Fruit fly (Drosophila melanogaster) whole organism, embryonic: Measurements from ENCODE around the gene mRpL16.
A peak's percentile ranks its signal among the peaks of the same experiment; 100 is the strongest.

Source experiments
- B-H2 ChIP-seq: fragments of 200-800 bp; sonication (Bioruptor generic); optimal IDR thresholded peaks from 2 replicates; lab custom pipeline; 2018; ENCODE audit warnings: missing biosample characterization, mild to moderate bottlenecking, missing genetic modification characterization
- BEAF-32 ChIP-seq: fragments of 200-800 bp; sonication (Bioruptor generic); optimal IDR thresholded peaks from 3 replicates; lab custom pipeline; 2017; ENCODE audit warnings: missing biosample characterization, missing genetic modification characterization, mild to moderate bottlenecking, moderate library complexity, missing genetic modification reagents
- CG11456 ChIP-seq: fragments of 200-800 bp; sonication (Bioruptor generic); IDR thresholded peaks from 3 replicates; pipeline ENCODE4 v1.3.6; 2022; ENCODE audit warnings: missing biosample characterization, missing genetic modification characterization
- CG11504 ChIP-seq: fragments of 200-800 bp; sonication (Bioruptor generic); optimal IDR thresholded peaks from 3 replicates; lab custom pipeline; 2019; ENCODE audit warnings: missing biosample characterization, mild to moderate bottlenecking, missing genetic modification characterization, moderate library complexity
- CG11560 ChIP-seq: fragments of 200-800 bp; sonication (Bioruptor generic); IDR thresholded peaks from 3 replicates; pipeline ENCODE4 v1.3.6; 2022; ENCODE audit warnings: missing biosample characterization, missing genetic modification characterization
- CG11696 ChIP-seq: fragments of 200-800 bp; sonication (Bioruptor generic); IDR thresholded peaks from 2 replicates; pipeline ENCODE4 v1.3.6; 2022; ENCODE audit warnings: missing biosample characterization, missing genetic modification characterization
- CG11723 ChIP-seq: fragments of 200-800 bp; sonication (Bioruptor generic); optimal IDR thresholded peaks from 2 replicates; lab custom pipeline; 2017; ENCODE audit warnings: missing biosample characterization, mild to moderate bottlenecking, missing genetic modification characterization
- CG12155 ChIP-seq: fragments of 200-800 bp; sonication (Bioruptor generic); optimal IDR thresholded peaks from 3 replicates; lab custom pipeline; 2016; ENCODE audit warnings: missing biosample characterization, missing genetic modification characterization
- CG12299 ChIP-seq: fragments of 200-800 bp; sonication (Bioruptor generic); optimal IDR thresholded peaks from 2 replicates; lab custom pipeline; 2018; ENCODE audit warnings: missing biosample characterization, mild to moderate bottlenecking, missing genetic modification characterization
- CG1233 ChIP-seq: fragments of 200-800 bp; sonication (Bioruptor generic); optimal IDR thresholded peaks from 4 replicates; lab custom pipeline; 2018; ENCODE audit warnings: missing biosample characterization, mild to moderate bottlenecking, missing genetic modification characterization
- CG12744 ChIP-seq: fragments of 200-800 bp; sonication (Bioruptor generic); optimal IDR thresholded peaks from 2 replicates; lab custom pipeline; 2016; ENCODE audit warnings: missing biosample characterization, missing genetic modification characterization
- CG13624 ChIP-seq: fragments of 200-800 bp; sonication (Bioruptor generic); optimal IDR thresholded peaks from 2 replicates; lab custom pipeline; 2016; ENCODE audit warnings: missing biosample characterization, missing genetic modification characterization
- CG1647 ChIP-seq: fragments of 200-800 bp; sonication (Bioruptor generic); optimal IDR thresholded peaks from 3 replicates; lab custom pipeline; 2016; ENCODE audit warnings: missing biosample characterization, missing genetic modification characterization
- CG17186 ChIP-seq: fragments of 200-800 bp; sonication (Bioruptor generic); optimal IDR thresholded peaks from 3 replicates; lab custom pipeline; 2017; ENCODE audit warnings: missing biosample characterization, missing genetic modification reagents, missing genetic modification characterization
- CG17328 ChIP-seq: fragments of 200-800 bp; sonication (Bioruptor generic); IDR thresholded peaks from 2 replicates; pipeline ENCODE4 v1.3.6; 2022; ENCODE audit warnings: missing biosample characterization, missing genetic modification characterization
- CG17802 ChIP-seq: fragments of 200-800 bp; sonication (Bioruptor generic); optimal IDR thresholded peaks from 2 replicates; lab custom pipeline; 2018; ENCODE audit warnings: missing biosample characterization, mild to moderate bottlenecking, missing genetic modification characterization, moderate library complexity
- CG5245 ChIP-seq: fragments of 200-800 bp; sonication (Bioruptor generic); optimal IDR thresholded peaks from 3 replicates; lab custom pipeline; 2016; ENCODE audit warnings: missing biosample characterization, missing genetic modification characterization
- CG6654 ChIP-seq: fragments of 200-800 bp; sonication (Bioruptor generic); optimal IDR thresholded peaks from 2 replicates; lab custom pipeline; 2017; ENCODE audit warnings: missing biosample characterization, mild to moderate bottlenecking, missing genetic modification characterization
- CG6689 ChIP-seq: fragments of 200-800 bp; sonication (Bioruptor generic); IDR thresholded peaks from 2 replicates; pipeline ENCODE4 v1.3.6; 2022; ENCODE audit warnings: missing biosample characterization, missing genetic modification characterization
- CG6765 ChIP-seq: fragments of 200-800 bp; sonication (Bioruptor generic); optimal IDR thresholded peaks from 3 replicates; lab custom pipeline; 2017; ENCODE audit warnings: missing biosample characterization, mild to moderate bottlenecking, missing genetic modification characterization
- CG7271 ChIP-seq: fragments of 200-800 bp; sonication (Bioruptor generic); optimal IDR thresholded peaks from 2 replicates; lab custom pipeline; 2018; ENCODE audit warnings: missing biosample characterization, mild to moderate bottlenecking, missing genetic modification characterization, moderate library complexity
- CG7357 ChIP-seq: fragments of 200-800 bp; sonication (Bioruptor generic); IDR thresholded peaks from 3 replicates; pipeline ENCODE4 v1.3.6; 2022; ENCODE audit warnings: missing biosample characterization, missing genetic modification characterization
- CG7556 ChIP-seq: fragments of 200-800 bp; sonication (Bioruptor generic); optimal IDR thresholded peaks from 2 replicates; lab custom pipeline; 2017; ENCODE audit warnings: missing biosample characterization, mild to moderate bottlenecking, missing genetic modification characterization
- CG7839 ChIP-seq: fragments of 200-800 bp; sonication (Bioruptor generic); optimal IDR thresholded peaks from 3 replicates; lab custom pipeline; 2018; ENCODE audit warnings: missing biosample characterization, mild to moderate bottlenecking, missing genetic modification characterization, moderate library complexity
- CG8290 ChIP-seq, 3 experiments: fragments of 200-800 bp; sonication (Bioruptor generic); optimal IDR thresholded peaks; 2 replicates each; lab custom pipeline; 2016 to 2019; ENCODE audit warnings: missing biosample characterization in 3 of 3, missing genetic modification characterization in 3 of 3, mild to moderate bottlenecking in 2 of 3, moderate library complexity in 1 of 3
- CG8388 ChIP-seq: fragments of 200-800 bp; sonication (Bioruptor generic); optimal IDR thresholded peaks from 2 replicates; lab custom pipeline; 2019; ENCODE audit warnings: missing biosample characterization, mild to moderate bottlenecking, missing genetic modification characterization, moderate library complexity
- CG9609 ChIP-seq: fragments of 200-800 bp; sonication (Bioruptor generic); optimal IDR thresholded peaks from 3 replicates; lab custom pipeline; 2016; ENCODE audit warnings: missing biosample characterization, missing genetic modification characterization
- Doc3 ChIP-seq: fragments of 200-800 bp; sonication (Bioruptor generic); IDR thresholded peaks from 3 replicates; pipeline ENCODE4 v1.3.6; 2022; ENCODE audit warnings: missing biosample characterization, missing genetic modification characterization; ENCODE audit not compliant: partially characterized antibody
- Ets97D ChIP-seq: fragments of 200-800 bp; sonication (Bioruptor generic); optimal IDR thresholded peaks from 3 replicates; lab custom pipeline; 2016; ENCODE audit warnings: missing biosample characterization, missing genetic modification characterization
- HLH3B ChIP-seq: fragments of 200-800 bp; sonication (Bioruptor generic); IDR thresholded peaks from 2 replicates; pipeline ENCODE4 v1.3.6; 2022; ENCODE audit warnings: missing biosample characterization, missing genetic modification characterization
- Lim3 ChIP-seq: fragments of 200-800 bp; sonication (Bioruptor generic); IDR thresholded peaks from 2 replicates; pipeline ENCODE4 v1.3.6; 2022; ENCODE audit warnings: missing biosample characterization, missing genetic modification characterization
- Optix ChIP-seq: fragments of 200-800 bp; sonication (Bioruptor generic); IDR thresholded peaks from 3 replicates; pipeline ENCODE4 v1.3.6; 2022; ENCODE audit warnings: missing biosample characterization, missing genetic modification characterization
- ab ChIP-seq: fragments of 200-800 bp; sonication (Bioruptor generic); optimal IDR thresholded peaks from 2 replicates; lab custom pipeline; 2016; ENCODE audit warnings: missing biosample characterization, missing genetic modification characterization
- abd-A ChIP-seq: fragments of 200-800 bp; sonication (Bioruptor generic); optimal IDR thresholded peaks from 3 replicates; lab custom pipeline; 2019; ENCODE audit warnings: missing biosample characterization, mild to moderate bottlenecking, missing genetic modification characterization, moderate library complexity
- bigmax ChIP-seq: fragments of 200-800 bp; sonication (Bioruptor generic); optimal IDR thresholded peaks from 2 replicates; lab custom pipeline; 2018; ENCODE audit warnings: missing biosample characterization, mild to moderate bottlenecking, missing genetic modification characterization
- chm ChIP-seq: fragments of 200-800 bp; sonication (Bioruptor generic); IDR thresholded peaks from 2 replicates; pipeline ENCODE4 v1.3.6; 2022; ENCODE audit warnings: missing biosample characterization, missing genetic modification characterization
- ci ChIP-seq: fragments of 200-800 bp; sonication (Bioruptor generic); IDR thresholded peaks from 3 replicates; pipeline ENCODE4 v1.3.6; 2022; ENCODE audit warnings: missing biosample characterization, missing genetic modification characterization
- croc ChIP-seq: fragments of 200-800 bp; sonication (Bioruptor generic); conservative IDR thresholded peaks from 3 replicates; pipeline ENCODE4 v1.3.6; 2022; ENCODE audit warnings: missing biosample characterization, missing genetic modification characterization
- dysf ChIP-seq: fragments of 200-800 bp; sonication (Bioruptor generic); IDR thresholded peaks from 3 replicates; pipeline ENCODE4 v1.3.6; 2022; ENCODE audit warnings: missing biosample characterization, missing genetic modification characterization
- hb ChIP-seq: fragments of 200-800 bp; sonication (Bioruptor generic); IDR thresholded peaks from 3 replicates; pipeline ENCODE4 v1.3.6; 2022; ENCODE audit warnings: missing biosample characterization, missing genetic modification characterization; ENCODE audit not compliant: partially characterized antibody
- hbn ChIP-seq: fragments of 200-800 bp; sonication (Bioruptor generic); IDR thresholded peaks from 2 replicates; pipeline ENCODE4 v1.3.6; 2022; ENCODE audit warnings: missing biosample characterization, missing genetic modification characterization; ENCODE audit not compliant: partially characterized antibody
- kni ChIP-seq: fragments of 200-800 bp; sonication (Bioruptor generic); optimal IDR thresholded peaks from 3 replicates; lab custom pipeline; 2017; ENCODE audit warnings: mild to moderate bottlenecking, missing biosample characterization, missing genetic modification reagents, missing genetic modification characterization
- p53 ChIP-seq: fragments of 200-800 bp; sonication (Bioruptor generic); optimal IDR thresholded peaks from 2 replicates; lab custom pipeline; 2016; ENCODE audit warnings: missing biosample characterization, missing genetic modification characterization
- pb ChIP-seq: fragments of 200-800 bp; sonication (Bioruptor generic); optimal IDR thresholded peaks from 3 replicates; lab custom pipeline; 2016; ENCODE audit warnings: missing biosample characterization, missing genetic modification characterization
- prd ChIP-seq, 3 experiments: fragments of >200 bp in 2 of 3; fragments of 200-800 bp in 1 of 3; sonication (Bioruptor generic) in 1 of 3; optimal IDR thresholded peaks in 2 of 3; IDR thresholded peaks in 1 of 3; 2 replicates in 2 of 3; 3 replicates in 1 of 3; pipeline versions ENCODE4 v1.3.6 to Lab custom; 2017 to 2022; ENCODE audit warnings: missing biosample characterization in 1 of 3, missing genetic modification characterization in 1 of 3
- pzg ChIP-seq: fragments of 200-800 bp; sonication (Bioruptor generic); optimal IDR thresholded peaks from 3 replicates; lab custom pipeline; 2018; ENCODE audit warnings: missing biosample characterization, mild to moderate bottlenecking, missing genetic modification characterization, moderate library complexity
- rib ChIP-seq: fragments of 200-800 bp; sonication (Bioruptor generic); IDR thresholded peaks from 2 replicates; pipeline ENCODE4 v1.3.6; 2022; ENCODE audit warnings: missing biosample characterization, missing genetic modification characterization
- tna ChIP-seq: fragments of 200-800 bp; sonication (Bioruptor generic); IDR thresholded peaks from 2 replicates; pipeline ENCODE4 v1.3.6; 2022; ENCODE audit warnings: missing biosample characterization, missing genetic modification characterization; ENCODE audit not compliant: partially characterized antibody
- twi ChIP-seq: fragments of 200-800 bp; optimal IDR thresholded peaks from 2 replicates; lab custom pipeline; 2019; ENCODE audit warnings: missing biosample characterization, mild to moderate bottlenecking, missing genetic modification characterization, moderate library complexity
- vfl ChIP-seq: fragments of 200-800 bp; sonication (Bioruptor generic); optimal IDR thresholded peaks from 2 replicates; lab custom pipeline; 2016; ENCODE audit warnings: missing biosample characterization, missing genetic modification characterization

mRpL16 gene

DNA sequence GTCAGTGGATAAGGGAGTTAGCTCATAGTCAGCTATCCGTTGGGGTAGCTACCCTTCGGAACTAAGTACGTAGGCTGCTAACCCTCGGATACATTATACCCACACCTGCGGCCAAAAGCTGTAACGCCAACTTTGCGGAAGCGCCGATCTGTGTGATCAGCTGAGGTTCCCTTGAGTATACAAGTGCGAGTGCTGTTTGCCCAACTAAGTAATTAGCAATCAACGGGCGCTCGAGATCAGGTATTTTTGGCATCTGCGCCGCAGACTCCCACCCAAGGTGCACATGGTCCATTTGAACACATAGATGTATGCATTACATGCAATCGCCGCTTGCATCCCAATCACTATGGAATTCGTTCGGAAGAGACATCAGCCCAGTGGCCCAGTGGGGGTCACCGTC, 36.0 kb upstream of the mRpL16 start (continued):
- TF ChIP-seq CG7839 = peak; percentile 15
- TF ChIP-seq CG17802 (tag; lab: Kevin White, UChicago) = no peak
- TF ChIP-seq CG7357 (GFP tag; lab: Robert Waterston, UW) = peak; percentile 21; the same call in 1 of the 3 replicates
- TF ChIP-seq CG6689 (GFP tag; lab: Robert Waterston, UW) = peak; percentile 23; the same call in 1 of the 2 replicates
- TF ChIP-seq CG1647 (GFP tag; lab: Kevin White, UChicago) = peak; percentile 12
- TF ChIP-seq CG17328 (GFP tag; lab: Robert Waterston, UW) = no peak
- TF ChIP-seq vfl (GFP tag; lab: Kevin White, UChicago) = no peak
- TF ChIP-seq CG8290 (GFP tag; optimal IDR thresholded peaks at IDR 0.05; lab: Kevin White, UChicago) = no peak
- peak in 1 of 2 experiments; percentile 96 for TF ChIP-seq CG8290 (tag; optimal IDR thresholded peaks at IDR 0.05; lab: Kevin White, UChicago)
- no peak for TF ChIP-seq Lim3 (GFP tag; lab: Robert Waterston, UW)
- TF ChIP-seq HLH3B (GFP tag; lab: Robert Waterston, UW) = peak; percentile 74; the same call in 1 of the 2 replicates
- TF ChIP-seq CG12155 = peak; percentile 6
- TF ChIP-seq CG11696 = 0 out of 2 replicates have a peak, but pooled peaks have one; percentile 49
- TF ChIP-seq CG6654 (GFP tag; lab: Kevin White, UChicago) = no peak
- no peak for TF ChIP-seq CG5245 (GFP tag; lab: Kevin White, UChicago)
- no peak for TF ChIP-seq CG9609
- TF ChIP-seq CG11504 (tag; lab: Kevin White, UChicago) = peak; percentile 30
- no peak for TF ChIP-seq Doc3 (GFP tag; lab: Robert Waterston, UW)
- TF ChIP-seq CG12299 (tag; lab: Kevin White, UChicago) = peak; percentile 72
- TF ChIP-seq bigmax (GFP tag; lab: Kevin White, UChicago) = peak; percentile 4
- TF ChIP-seq CG11560 (tag; lab: Robert Waterston, UW) = no peak
- TF ChIP-seq dysf = peak; percentile 65; the same call in 1 of the 3 replicates
- TF ChIP-seq CG6765 (GFP tag; lab: Kevin White, UChicago) = peak; percentile 93
- peak; percentile 72 for TF ChIP-seq CG7556 (GFP tag; lab: Kevin White, UChicago)
- peak; percentile 81 for TF ChIP-seq CG11456 (GFP tag; lab: Robert Waterston, UW)
- TF ChIP-seq abd-A (tag; lab: Kevin White, UChicago) = no peak
- TF ChIP-seq CG17186 (GFP tag; lab: Kevin White, UChicago) = no peak
- no peak for TF ChIP-seq hbn (GFP tag; lab: Robert Waterston, UW)
- TF ChIP-seq chm (GFP tag; lab: Robert Waterston, UW) = no peak
- TF ChIP-seq CG1233 (GFP tag; lab: Kevin White, UChicago) = peak; percentile 61
- TF ChIP-seq prd (optimal IDR thresholded peaks at IDR 0.05; lab: Kevin White, UChicago) = no peak
- 0 out of 3 replicates have a peak, but pooled peaks have one; percentile 20 for TF ChIP-seq prd (GFP tag; IDR thresholded peaks at IDR 0.05; lab: Robert Waterston, UW)
- peak; percentile 15 for TF ChIP-seq pzg
- no peak for TF ChIP-seq ab (GFP tag; lab: Kevin White, UChicago)
- TF ChIP-seq Ets97D (GFP tag; lab: Kevin White, UChicago) = peak; percentile 12
- TF ChIP-seq hb = no peak
- peak; percentile 49 for TF ChIP-seq CG12744
- no peak for TF ChIP-seq CG11723 (GFP tag; lab: Kevin White, UChicago)
- TF ChIP-seq BEAF-32 (GFP tag; lab: Kevin White, UChicago) = no peak
- peak; percentile 61; the same call in 2 of the 3 replicates for TF ChIP-seq ci (GFP tag; lab: Robert Waterston, UW)
- peak; percentile 80 for TF ChIP-seq rib (GFP tag; lab: Robert Waterston, UW)
- no peak for TF ChIP-seq kni (GFP tag; lab: Kevin White, UChicago)
- no peak for TF ChIP-seq twi
- no peak for TF ChIP-seq Optix
- TF ChIP-seq tna (GFP tag; lab: Robert Waterston, UW) = no peak
- no peak for TF ChIP-seq croc (GFP tag; lab: Robert Waterston, UW)
- peak; percentile 57 for TF ChIP-seq pb
- peak; percentile 31 for TF ChIP-seq p53 (GFP tag; lab: Kevin White, UChicago)
- TF ChIP-seq CG8388 (GFP tag; lab: Kevin White, UChicago) = no peak
- TF ChIP-seq B-H2 (GFP tag; lab: Kevin White, UChicago) = peak; percentile 72
- TF ChIP-seq CG7271 (tag; lab: Kevin White, UChicago) = no peak
- peak; percentile 57 for TF ChIP-seq CG13624 (GFP tag; lab: Kevin White, UChicago)
